Fruit fly (Drosophila melanogaster): ENCODE data around the gene ex.

The ex gene

DNA sequence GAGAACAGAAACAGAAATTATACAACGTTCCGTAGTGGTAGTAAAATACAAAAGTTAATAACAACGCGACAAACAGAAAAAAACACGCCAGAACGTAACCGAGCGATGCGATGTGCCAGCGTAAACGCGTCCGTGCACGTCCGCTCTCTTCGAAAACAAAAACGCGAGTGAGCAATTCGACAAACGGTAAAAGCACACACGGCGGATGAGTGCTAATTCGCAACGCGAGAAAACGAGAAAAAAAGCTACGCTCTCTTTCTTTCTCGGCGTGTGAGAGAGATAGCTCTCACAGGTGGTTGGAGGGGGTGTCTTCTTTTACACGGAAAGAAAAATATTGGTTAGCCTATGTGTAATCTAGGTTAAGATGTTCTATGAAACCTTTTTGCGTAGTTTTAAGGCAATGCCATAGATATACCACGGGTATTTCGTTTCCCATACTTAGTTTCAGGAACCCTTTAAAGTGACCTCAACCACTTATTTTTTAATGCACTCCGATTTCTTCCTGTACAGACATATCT lies 41.1 kb downstream of the ex start, which contains the start of gene CG4297 (continued):
- TF ChIP-seq Blimp-1 (GFP tag; optimal IDR thresholded peaks at IDR 0.05) (peak; percentile 91), lmd (GFP tag; IDR thresholded peaks at IDR 0.05) (no peak), Max (GFP tag; optimal IDR thresholded peaks at IDR 0.05) (peak; percentile 92), Camta (GFP tag; optimal IDR thresholded peaks at IDR 0.05) (peak; percentile 94), CG17328 (GFP tag; IDR thresholded peaks at IDR 0.05) (no peak), CG4730 (GFP tag; IDR thresholded peaks at IDR 0.05) (no peak), CG3407 (GFP tag; optimal IDR thresholded peaks at IDR 0.05) (peak; percentile 86), sim (GFP tag; IDR thresholded peaks at IDR 0.05) (no peak), so (GFP tag; IDR thresholded peaks at IDR 0.05) (no peak), D19A (tag; optimal IDR thresholded peaks at IDR 0.05) (peak; percentile 87), hkb (optimal IDR thresholded peaks at IDR 0.05) (no peak), hkb (GFP tag; IDR thresholded peaks at IDR 0.05) (no peak), trh (GFP tag; optimal IDR thresholded peaks at IDR 0.05) (peak; percentile 79), luna (GFP tag; optimal IDR thresholded peaks at IDR 0.05) (peak; percentile 60), nerfin-1 (tag; optimal IDR thresholded peaks at IDR 0.05) (peak; percentile 89), CG12769 (tag; optimal IDR thresholded peaks at IDR 0.05) (peak; percentile 95), CG1832 (GFP tag; optimal IDR thresholded peaks at IDR 0.05) (peak; percentile 42), br (optimal IDR thresholded peaks at IDR 0.05) (no peak), fru (optimal IDR thresholded peaks at IDR 0.05) (no peak), bigmax (GFP tag; optimal IDR thresholded peaks at IDR 0.05) (peak; percentile 77), Doc3 (GFP tag; IDR thresholded peaks at IDR 0.05; ENCODE audit: partially characterized antibody) (no peak), CG31441 (GFP tag; IDR thresholded peaks at IDR 0.05) (no peak), lola (GFP tag; optimal IDR thresholded peaks at IDR 0.05) (peak in 1 of 3 experiments; percentile 78), sob (GFP tag; IDR thresholded peaks at IDR 0.05) (no peak), CG31365 (tag; optimal IDR thresholded peaks at IDR 0.05) (peak; percentile 83), kah (GFP tag; optimal IDR thresholded peaks at IDR 0.05) (peak; percentile 100), tup (GFP tag; optimal IDR thresholded peaks at IDR 0.05) (peak; percentile 83), ranshi (GFP tag; IDR thresholded peaks at IDR 0.05) (no peak), az2 (GFP tag; optimal IDR thresholded peaks at IDR 0.05) (peak; percentile 94), CG17802 (tag; optimal IDR thresholded peaks at IDR 0.05) (peak; percentile 79), CG11695 (GFP tag; IDR thresholded peaks at IDR 0.05) (no peak), CG18476 (GFP tag; optimal IDR thresholded peaks at IDR 0.05) (peak; percentile 84), phol (tag; optimal IDR thresholded peaks at IDR 0.05) (peak; percentile 91), hth (optimal IDR thresholded peaks at IDR 0.05) (no peak), CG9797 (GFP tag; optimal IDR thresholded peaks at IDR 0.05) (no peak), CG9817 (tag; optimal IDR thresholded peaks at IDR 0.05) (peak; percentile 89), Neu2 (GFP tag; optimal IDR thresholded peaks at IDR 0.05; ENCODE audit: borderline replicate concordance) (peak; percentile 19), pfk (GFP tag; optimal IDR thresholded peaks at IDR 0.05) (no peak), prd (optimal IDR thresholded peaks at IDR 0.05) (no peak), prd (GFP tag; IDR thresholded peaks at IDR 0.05) (no peak), mam (GFP tag; optimal IDR thresholded peaks at IDR 0.05) (peak; percentile 94), BtbVII (GFP tag; optimal IDR thresholded peaks at IDR 0.05) (peak; percentile 94), CG3163 (GFP tag; optimal IDR thresholded peaks at IDR 0.05) (peak; percentile 88), tin (GFP tag; optimal IDR thresholded peaks at IDR 0.05) (peak; percentile 93), CG17829 (tag; optimal IDR thresholded peaks at IDR 0.05) (peak; percentile 91), peb (GFP tag; IDR thresholded peaks at IDR 0.05) (no peak), CG4424 (GFP tag; optimal IDR thresholded peaks at IDR 0.05) (peak; percentile 94), CG30020 (tag; optimal IDR thresholded peaks at IDR 0.05) (peak; percentile 40), CG6654 (GFP tag; optimal IDR thresholded peaks at IDR 0.05) (peak; percentile 85), CG7372 (GFP tag; IDR thresholded peaks at IDR 0.05) (no peak), CG17361 (GFP tag; IDR thresholded peaks at IDR 0.05) (no peak), CG1792 (GFP tag; optimal IDR thresholded peaks at IDR 0.05) (peak; percentile 92), HmgZ (tag; optimal IDR thresholded peaks at IDR 0.05) (peak; percentile 95)
